Worm (Caenorhabditis elegans) whole organism, mixed stage, embryonic: ENCODE data around the gene lact-9.

Experiments used
- ceh-83 ChIP-seq: fragments of 200-800 bp; sonication (Bioruptor generic); optimal IDR thresholded peaks from 2 replicates; lab custom pipeline; 2018; ENCODE audit warnings: mild to moderate bottlenecking, missing genetic modification characterization, missing compliant biosample characterization
- elt-3 ChIP-seq: fragments of 150-350 bp; optimal IDR thresholded peaks from 2 replicates; lab custom pipeline; 2014; ENCODE audit warnings: missing biosample characterization, missing genetic modification characterization
- lin-13 ChIP-seq: fragments of 150-350 bp; optimal IDR thresholded peaks from 2 replicates; lab custom pipeline; 2014; ENCODE audit warnings: missing biosample characterization, missing genetic modification characterization
- mab-5 ChIP-seq: fragments of 150-350 bp; optimal IDR thresholded peaks from 2 replicates; lab custom pipeline; 2014; ENCODE audit warnings: missing biosample characterization, missing genetic modification characterization
- nhr-237 ChIP-seq: fragments of 150-350 bp; optimal IDR thresholded peaks from 2 replicates; lab custom pipeline; 2014; ENCODE audit warnings: missing biosample characterization, missing genetic modification characterization
- nhr-76 ChIP-seq: sonication (generic microtip); optimal IDR thresholded peaks from 2 replicates; lab custom pipeline; 2017; ENCODE audit warnings: missing biosample characterization, missing genetic modification characterization
- pha-4 ChIP-seq: fragments of 150-350 bp; optimal IDR thresholded peaks from 2 replicates; lab custom pipeline; 2018; ENCODE audit warnings: missing biosample characterization, missing genetic modification reagents, missing genetic modification characterization
- snpc-4 ChIP-seq: fragments of 150-350 bp; optimal IDR thresholded peaks from 2 replicates; lab custom pipeline; 2014; ENCODE audit warnings: missing biosample characterization, missing genetic modification characterization
- unc-62 ChIP-seq: fragments of 150-350 bp; optimal IDR thresholded peaks from 2 replicates; lab custom pipeline; 2014; ENCODE audit warnings: missing biosample characterization, missing genetic modification reagents, missing genetic modification characterization
- zip-8 ChIP-seq: fragments of 150-350 bp; optimal IDR thresholded peaks from 2 replicates; lab custom pipeline; 2014; ENCODE audit warnings: missing biosample characterization, missing genetic modification characterization
- ztf-11 ChIP-seq: fragments of 150-350 bp; optimal IDR thresholded peaks from 2 replicates; lab custom pipeline; 2014; ENCODE audit warnings: missing biosample characterization, missing genetic modification characterization

DNA sequence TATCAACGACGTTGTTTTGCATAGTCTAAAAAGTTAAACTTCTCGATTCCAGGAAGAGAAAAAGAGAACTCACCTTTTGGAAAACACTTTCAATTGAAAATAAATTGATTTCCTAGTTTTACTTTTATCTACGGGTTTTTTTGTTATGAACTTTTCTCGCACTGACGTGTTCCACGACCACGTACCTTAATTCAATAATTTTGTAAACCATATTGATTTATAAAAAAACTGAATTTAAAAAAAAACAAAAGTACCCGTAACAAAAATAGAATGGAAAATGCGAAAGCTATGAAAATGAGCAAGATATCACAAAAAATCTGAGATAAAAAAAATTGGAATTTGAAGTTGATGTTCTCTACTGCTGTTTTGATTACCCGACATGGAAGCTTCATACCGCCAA lies 43.2 kb downstream of the lact-9 start, which contains the start of gene C47A4.3:
- TF ChIP-seq unc-62, result no peak
- TF ChIP-seq lin-13 (tag; lab: Kevin White, UChicago), result no peak
- TF ChIP-seq pha-4 (tag; lab: Kevin White, UChicago), result no peak
- TF ChIP-seq zip-8 (tag; lab: Kevin White, UChicago), result no peak
- no peak for TF ChIP-seq snpc-4 (tag; lab: Kevin White, UChicago)
- TF ChIP-seq mab-5 (tag; lab: Kevin White, UChicago), result no peak
- TF ChIP-seq nhr-76 (tag; lab: Kevin White, UChicago), result no peak
- no peak for TF ChIP-seq nhr-237 (tag; lab: Kevin White, UChicago)
- TF ChIP-seq ceh-83 (GFP tag; lab: Kevin White, UChicago), result no peak
- no peak for TF ChIP-seq elt-3 (tag; lab: Kevin White, UChicago)
- TF ChIP-seq ztf-11 (tag; lab: Kevin White, UChicago), result no peak
